Fruit fly (Drosophila melanogaster) whole organism, pupa: ENCODE data around the gene Sfxn2.

Experiments
- CG10348 ChIP-seq: fragments of 200-800 bp; sonication (Bioruptor generic); IDR thresholded peaks from 2 replicates; pipeline ENCODE4 v1.3.6; 2022; ENCODE audit warnings: missing biosample characterization, missing genetic modification characterization
- CG12605 ChIP-seq: fragments of 200-800 bp; sonication (Bioruptor generic); IDR thresholded peaks from 2 replicates; pipeline ENCODE4 v1.3.6; 2022; ENCODE audit warnings: missing biosample characterization, missing genetic modification characterization
- CG13204 ChIP-seq: fragments of 200-800 bp; sonication (Bioruptor generic); optimal IDR thresholded peaks from 2 replicates; lab custom pipeline; 2018; ENCODE audit warnings: missing biosample characterization, mild to moderate bottlenecking, missing genetic modification characterization, moderate library complexity
- CG14655 ChIP-seq: fragments of 200-800 bp; sonication (Bioruptor generic); optimal IDR thresholded peaks from 3 replicates; lab custom pipeline; 2017; ENCODE audit warnings: mild to moderate bottlenecking, missing biosample characterization, missing genetic modification reagents, missing genetic modification characterization
- CG15710 ChIP-seq: fragments of 200-800 bp; sonication (Bioruptor generic); optimal IDR thresholded peaks from 2 replicates; lab custom pipeline; 2018; ENCODE audit warnings: missing biosample characterization, mild to moderate bottlenecking, missing genetic modification characterization, moderate library complexity
- CG17806 ChIP-seq: fragments of 200-800 bp; sonication (Bioruptor generic); optimal IDR thresholded peaks from 2 replicates; lab custom pipeline; 2018; ENCODE audit warnings: missing biosample characterization, mild to moderate bottlenecking, missing genetic modification characterization, moderate library complexity
- CG32121 ChIP-seq: fragments of 200-800 bp; sonication (Bioruptor generic); IDR thresholded peaks from 2 replicates; pipeline ENCODE4 v1.3.6; 2022; ENCODE audit warnings: missing biosample characterization, missing genetic modification characterization
- CG34367 ChIP-seq: fragments of 200-800 bp; sonication (Bioruptor generic); optimal IDR thresholded peaks from 2 replicates; lab custom pipeline; 2018; ENCODE audit warnings: missing biosample characterization, mild to moderate bottlenecking, missing genetic modification characterization
- CG4496 ChIP-seq: fragments of 200-800 bp; sonication (Bioruptor generic); IDR thresholded peaks from 3 replicates; pipeline ENCODE4 v1.3.6; 2022; ENCODE audit warnings: missing biosample characterization, missing genetic modification characterization
- CG8159 ChIP-seq: fragments of 200-800 bp; sonication (Bioruptor generic); optimal IDR thresholded peaks from 3 replicates; lab custom pipeline; 2018; ENCODE audit warnings: missing biosample characterization, mild to moderate bottlenecking, missing genetic modification characterization, moderate library complexity
- CG8301 ChIP-seq: fragments of 200-800 bp; sonication (Bioruptor generic); optimal IDR thresholded peaks from 2 replicates; lab custom pipeline; 2018; ENCODE audit warnings: missing biosample characterization, mild to moderate bottlenecking, missing genetic modification characterization
- CG9948 ChIP-seq: fragments of 200-800 bp; sonication (Bioruptor generic); optimal IDR thresholded peaks from 2 replicates; lab custom pipeline; 2018; ENCODE audit warnings: missing biosample characterization, mild to moderate bottlenecking, missing genetic modification characterization, moderate library complexity
- D1 ChIP-seq: fragments of 200-800 bp; sonication (Bioruptor generic); optimal IDR thresholded peaks from 2 replicates; lab custom pipeline; 2018; ENCODE audit warnings: missing biosample characterization, mild to moderate bottlenecking, missing genetic modification characterization, moderate library complexity
- EcR ChIP-seq: fragments of 200-800 bp; sonication (Bioruptor generic); optimal IDR thresholded peaks from 3 replicates; lab custom pipeline; 2019; ENCODE audit warnings: missing biosample characterization, missing genetic modification characterization, mild to moderate bottlenecking, moderate library complexity, missing genetic modification reagents
- Ets98B ChIP-seq: fragments of 200-800 bp; sonication (Bioruptor generic); IDR thresholded peaks from 2 replicates; pipeline ENCODE4 v1.3.6; 2022; ENCODE audit warnings: missing biosample characterization, missing genetic modification characterization
- Pif1A ChIP-seq: fragments of 200-800 bp; sonication (Bioruptor generic); optimal IDR thresholded peaks from 3 replicates; lab custom pipeline; 2016; ENCODE audit warnings: missing biosample characterization, missing genetic modification characterization
- Pif1B ChIP-seq: fragments of 200-800 bp; sonication (Bioruptor generic); optimal IDR thresholded peaks from 3 replicates; lab custom pipeline; 2016; ENCODE audit warnings: missing biosample characterization, missing genetic modification characterization
- Snoo ChIP-seq: fragments of 200-800 bp; sonication (Bioruptor generic); optimal IDR thresholded peaks from 3 replicates; lab custom pipeline; 2017; ENCODE audit warnings: missing biosample characterization, mild to moderate bottlenecking, missing genetic modification characterization, inconsistent platforms
- fd96Ca ChIP-seq: fragments of 200-800 bp; sonication (Bioruptor generic); IDR thresholded peaks from 3 replicates; pipeline ENCODE4 v1.3.6; 2022; ENCODE audit warnings: missing biosample characterization, missing genetic modification characterization
- gl ChIP-seq: fragments of 200-800 bp; sonication (Bioruptor generic); optimal IDR thresholded peaks from 2 replicates; lab custom pipeline; 2018; ENCODE audit warnings: missing biosample characterization, mild to moderate bottlenecking, missing genetic modification characterization
- rn ChIP-seq: fragments of 200-800 bp; sonication (Bioruptor generic); IDR thresholded peaks from 2 replicates; pipeline ENCODE4 v1.3.6; 2022; ENCODE audit warnings: missing biosample characterization, missing genetic modification characterization

Sfxn2 gene

DNA sequence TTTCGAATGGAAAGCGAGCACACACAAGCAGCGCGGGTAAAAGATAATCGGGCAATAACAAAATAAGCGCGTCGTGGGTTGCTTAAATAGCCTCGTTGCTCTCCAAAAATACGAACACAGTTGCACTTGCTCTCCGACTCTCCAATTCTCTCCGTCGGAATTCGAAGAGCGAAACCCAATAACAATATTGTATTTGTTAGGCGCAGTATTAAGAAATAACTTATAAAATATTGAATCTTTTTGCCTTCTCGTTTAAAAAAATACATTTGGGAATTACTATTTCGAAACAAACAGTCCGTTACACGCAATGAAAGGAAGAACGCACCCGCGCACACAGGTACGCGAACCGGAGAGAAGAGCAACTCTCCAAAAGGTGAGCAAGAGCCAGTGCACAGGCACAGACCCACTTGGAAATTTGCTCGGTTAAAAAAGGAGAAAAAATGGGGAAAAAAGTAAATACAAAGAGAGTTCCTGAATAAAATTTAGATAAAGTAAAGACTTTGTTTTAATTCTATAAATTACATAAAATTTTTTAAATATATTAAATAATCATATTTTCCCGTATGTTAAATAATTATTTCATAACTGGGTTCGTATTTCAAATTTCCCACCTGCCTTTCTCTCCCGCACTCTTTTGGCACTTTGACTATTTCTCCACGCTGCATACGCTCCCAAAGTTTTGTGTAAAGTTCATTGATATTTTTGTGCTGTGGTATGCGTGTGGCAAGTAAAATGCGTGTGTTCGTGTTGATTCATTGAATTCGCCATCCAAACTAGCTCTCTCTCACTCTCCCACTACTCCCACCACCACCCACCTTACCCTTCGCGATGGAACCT, 23.6 kb downstream of the Sfxn2 start, which contains the start of gene Mkp3:
Mkp3 (minus strand) TSS at position 63 of the 837 bp plus-strand sequence.
- peak; percentile 68 for TF ChIP-seq gl
- TF ChIP-seq CG32121 (GFP tag; lab: Robert Waterston, UW), result peak; percentile 95
- peak; percentile 89 for TF ChIP-seq fd96Ca (GFP tag; lab: Robert Waterston, UW)
- TF ChIP-seq CG13204, result peak; percentile 75
- peak; percentile 87 for TF ChIP-seq CG17806
- peak; percentile 83 for TF ChIP-seq Pif1B (GFP tag; lab: Kevin White, UChicago)
- peak; percentile 73; the same call in 1 of the 2 replicates for TF ChIP-seq CG10348 (GFP tag; lab: Robert Waterston, UW)
- peak; percentile 87 for TF ChIP-seq Ets98B
- peak; percentile 93 for TF ChIP-seq CG4496 (GFP tag; lab: Robert Waterston, UW)
- TF ChIP-seq D1, result peak; percentile 79
- TF ChIP-seq CG8301 (tag; lab: Kevin White, UChicago), result peak; percentile 90
- TF ChIP-seq Snoo (tag; lab: Kevin White, UChicago), result peak; percentile 82
- peak; percentile 88 for TF ChIP-seq CG9948 (tag; lab: Kevin White, UChicago)
- TF ChIP-seq CG12605 (GFP tag; lab: Robert Waterston, UW), result peak; percentile 85
- TF ChIP-seq rn (GFP tag; lab: Robert Waterston, UW), result peak; percentile 81
- peak; percentile 91 for TF ChIP-seq CG15710 (tag; lab: Kevin White, UChicago)
- peak; percentile 76 for TF ChIP-seq CG34367 (tag; lab: Kevin White, UChicago)
- TF ChIP-seq CG8159 (tag; lab: Kevin White, UChicago), result peak; percentile 93
- TF ChIP-seq CG14655, result peak; percentile 93
- TF ChIP-seq EcR (GFP tag; lab: Kevin White, UChicago), result peak; percentile 92
- TF ChIP-seq Pif1A (GFP tag; lab: Kevin White, UChicago), result peak; percentile 75

DNA sequence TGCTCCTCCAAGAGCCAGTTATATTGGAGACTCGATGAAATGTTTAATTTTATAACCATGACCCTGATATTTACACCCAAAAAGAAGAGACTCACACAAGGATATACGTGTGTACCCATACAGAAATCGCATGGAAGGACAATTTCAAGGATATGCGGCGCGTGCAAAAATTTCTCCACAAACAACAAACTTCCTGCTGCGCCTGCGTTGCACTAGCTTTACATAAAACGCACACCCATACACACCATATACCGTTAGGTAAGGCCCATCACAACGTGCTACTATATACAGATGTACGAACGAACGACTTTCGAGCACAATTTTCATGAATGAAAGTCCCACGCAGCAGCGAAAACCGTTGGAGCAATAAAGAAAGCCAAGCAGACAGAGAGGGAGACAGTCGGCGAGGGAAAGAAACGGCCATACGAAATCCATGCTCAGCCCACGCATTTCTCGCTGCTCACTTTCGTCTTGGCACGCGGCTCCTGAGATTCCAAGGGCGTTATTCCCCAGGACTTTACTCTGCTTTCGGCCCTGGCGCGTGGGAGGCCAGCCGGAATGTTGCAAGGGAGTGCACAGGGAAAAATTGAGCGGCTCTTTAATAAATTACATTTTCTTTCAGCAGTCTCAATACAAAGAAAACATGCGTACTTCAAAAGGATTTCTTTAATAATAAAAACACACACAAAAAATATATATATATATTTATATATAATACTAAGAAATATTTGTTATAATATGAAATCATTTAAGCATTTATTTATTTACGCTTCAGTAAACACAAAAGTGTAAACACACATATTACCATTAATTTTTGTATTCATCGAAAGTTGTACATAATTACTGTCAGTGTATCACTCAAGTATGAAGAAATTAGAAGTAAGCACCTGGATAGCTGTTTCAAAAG, 24.7 kb downstream of the Sfxn2 start:
- TF ChIP-seq gl (no peak), CG17806 (peak; percentile 42), CG4496 (GFP tag; lab: Robert Waterston, UW) (peak; percentile 60; the same call in 1 of the 3 replicates), D1 (no peak), CG9948 (tag; lab: Kevin White, UChicago) (peak; percentile 48), CG15710 (tag; lab: Kevin White, UChicago) (peak; percentile 37), EcR (GFP tag; lab: Kevin White, UChicago) (no peak), Snoo (tag; lab: Kevin White, UChicago) (peak; percentile 28), Pif1A (GFP tag; lab: Kevin White, UChicago) (no peak), CG8159 (tag; lab: Kevin White, UChicago) (peak; percentile 64), CG13204 (peak; percentile 45), CG14655 (peak; percentile 28)

DNA sequence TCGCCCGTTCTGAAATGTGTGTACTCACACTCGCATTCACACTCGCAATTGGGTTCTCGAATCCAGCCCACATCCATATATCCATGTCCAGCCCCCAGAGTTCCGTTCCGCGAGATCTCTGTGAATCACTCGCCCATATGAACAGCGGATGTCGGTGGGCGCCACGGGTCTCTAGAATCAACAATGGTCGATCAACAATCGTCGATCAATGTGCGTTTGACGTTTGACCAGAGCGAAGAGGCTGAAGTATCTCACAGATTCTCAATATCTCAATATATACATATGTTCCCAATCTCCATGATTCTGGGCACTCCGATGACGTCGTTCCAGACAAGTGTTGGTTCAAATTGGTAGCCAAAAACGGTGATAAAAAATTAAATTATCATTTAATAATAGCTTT, 26.2 kb downstream of the Sfxn2 start:
- TF ChIP-seq CG14655 (no peak), Pif1B (GFP tag; lab: Kevin White, UChicago) (no peak)

DNA sequence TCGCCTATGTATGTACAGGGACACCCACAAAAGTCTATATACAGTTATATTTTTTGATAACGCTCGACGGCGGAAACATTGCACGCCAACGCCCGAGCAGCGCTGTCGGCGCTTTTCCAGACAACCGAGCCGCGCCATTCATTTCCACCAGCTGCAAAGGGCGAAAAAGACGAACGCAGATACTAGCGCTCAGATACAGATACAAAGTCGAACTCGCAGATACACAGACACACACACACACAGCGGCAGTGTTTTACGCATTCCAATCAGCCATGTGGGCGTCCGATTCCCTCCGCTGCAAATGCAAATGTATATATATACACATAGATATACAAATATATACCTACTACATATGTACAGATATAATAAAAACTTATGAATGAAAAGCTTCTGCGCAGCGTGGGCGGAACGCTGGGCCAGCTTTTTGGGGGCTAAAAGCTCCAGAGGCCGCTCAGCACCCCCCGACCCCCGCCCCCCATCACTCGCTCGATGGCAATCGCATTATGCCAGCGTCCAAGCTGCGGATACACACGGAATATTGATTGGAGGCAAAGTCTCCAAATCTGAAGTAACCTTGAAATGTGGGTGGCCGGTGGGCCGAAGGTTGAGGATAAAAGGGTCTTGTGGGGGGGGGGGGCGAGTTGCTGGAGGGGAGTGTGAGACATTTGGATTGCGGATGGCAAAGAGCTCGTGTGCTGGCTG, 28.6 kb downstream of the Sfxn2 start:
- no peak for TF ChIP-seq CG9948 (tag; lab: Kevin White, UChicago)
- TF ChIP-seq CG17806, result no peak
- no peak; the same call in 1 of the 2 replicates for TF ChIP-seq CG12605 (GFP tag; lab: Robert Waterston, UW)
- no peak for TF ChIP-seq CG10348 (GFP tag; lab: Robert Waterston, UW)
- TF ChIP-seq CG8159 (tag; lab: Kevin White, UChicago), result peak; percentile 15
- TF ChIP-seq rn (GFP tag; lab: Robert Waterston, UW), result no peak
- peak; percentile 52; the same call in 1 of the 2 replicates for TF ChIP-seq CG32121 (GFP tag; lab: Robert Waterston, UW)
- TF ChIP-seq D1, result no peak
- TF ChIP-seq CG8301 (tag; lab: Kevin White, UChicago), result no peak
- peak; percentile 0 for TF ChIP-seq Snoo (tag; lab: Kevin White, UChicago)
- no peak for TF ChIP-seq CG14655
- TF ChIP-seq CG34367 (tag; lab: Kevin White, UChicago), result no peak
- TF ChIP-seq Ets98B, result no peak
- peak; percentile 37; the same call in 2 of the 3 replicates for TF ChIP-seq fd96Ca (GFP tag; lab: Robert Waterston, UW)
- no peak for TF ChIP-seq Pif1A (GFP tag; lab: Kevin White, UChicago)
- TF ChIP-seq CG15710 (tag; lab: Kevin White, UChicago), result no peak
- peak; percentile 64 for TF ChIP-seq EcR (GFP tag; lab: Kevin White, UChicago)
- no peak; the same call in 2 of the 3 replicates for TF ChIP-seq CG4496 (GFP tag; lab: Robert Waterston, UW)
- peak; percentile 87 for TF ChIP-seq CG13204
- peak; percentile 8 for TF ChIP-seq gl
- peak; percentile 39 for TF ChIP-seq Pif1B (GFP tag; lab: Kevin White, UChicago)
